Fruit fly (Drosophila melanogaster) whole organism, embryonic: ENCODE results near the gene dpr2.

ENCODE experiments used
- Ada2b ChIP-seq: fragments of 200-800 bp; sonication (Bioruptor generic); IDR thresholded peaks from 2 replicates; pipeline ENCODE4 v1.3.6; 2022; ENCODE audit warnings: missing biosample characterization, missing genetic modification characterization
- BtbVII ChIP-seq: fragments of 200-800 bp; sonication (Bioruptor generic); optimal IDR thresholded peaks from 3 replicates; lab custom pipeline; 2017; ENCODE audit warnings: missing biosample characterization, mild to moderate bottlenecking, missing genetic modification characterization
- CG10366 ChIP-seq: fragments of 200-800 bp; sonication (Bioruptor generic); IDR thresholded peaks from 2 replicates; pipeline ENCODE4 v1.3.6; 2022; ENCODE audit warnings: missing biosample characterization, missing genetic modification characterization
- CG10565 ChIP-seq: fragments of 200-800 bp; sonication (Bioruptor generic); optimal IDR thresholded peaks from 3 replicates; lab custom pipeline; 2016; ENCODE audit warnings: missing biosample characterization, mild to moderate bottlenecking, missing genetic modification characterization
- CG12155 ChIP-seq: fragments of 200-800 bp; sonication (Bioruptor generic); optimal IDR thresholded peaks from 3 replicates; lab custom pipeline; 2016; ENCODE audit warnings: missing biosample characterization, missing genetic modification characterization
- CG14667 ChIP-seq: fragments of 200-800 bp; sonication (Bioruptor generic); IDR thresholded peaks from 2 replicates; pipeline ENCODE4 v1.3.6; 2022; ENCODE audit warnings: missing biosample characterization, missing genetic modification characterization
- CG14710 ChIP-seq: fragments of 200-800 bp; sonication (Bioruptor generic); optimal IDR thresholded peaks from 3 replicates; lab custom pipeline; 2019; ENCODE audit warnings: missing biosample characterization, mild to moderate bottlenecking, missing genetic modification characterization, moderate library complexity
- CG17829 ChIP-seq: fragments of 200-800 bp; optimal IDR thresholded peaks from 2 replicates; lab custom pipeline; 2019; ENCODE audit warnings: missing biosample characterization, mild to moderate bottlenecking, missing genetic modification characterization, moderate library complexity
- CG18476 ChIP-seq: fragments of 200-800 bp; sonication (Bioruptor generic); optimal IDR thresholded peaks from 2 replicates; lab custom pipeline; 2016; ENCODE audit warnings: missing biosample characterization, mild to moderate bottlenecking, missing genetic modification characterization
- CG2116 ChIP-seq: fragments of 200-800 bp; sonication (Bioruptor generic); optimal IDR thresholded peaks from 3 replicates; lab custom pipeline; 2018; ENCODE audit warnings: missing biosample characterization, mild to moderate bottlenecking, missing genetic modification characterization
- CG2120 ChIP-seq: fragments of 200-800 bp; sonication (Bioruptor generic); optimal IDR thresholded peaks from 3 replicates; lab custom pipeline; 2016; ENCODE audit warnings: missing biosample characterization, missing genetic modification characterization
- CG2889 ChIP-seq: fragments of 200-800 bp; sonication (Bioruptor generic); IDR thresholded peaks from 3 replicates; pipeline ENCODE4 v1.3.6; 2022; ENCODE audit warnings: missing biosample characterization, missing genetic modification characterization
- CG30020 ChIP-seq: fragments of 200-800 bp; optimal IDR thresholded peaks from 2 replicates; lab custom pipeline; 2019; ENCODE audit warnings: missing biosample characterization, mild to moderate bottlenecking, missing genetic modification characterization, moderate library complexity
- CG3281 ChIP-seq: fragments of 200-800 bp; sonication (Bioruptor generic); optimal IDR thresholded peaks from 3 replicates; lab custom pipeline; 2017; ENCODE audit warnings: missing biosample characterization, mild to moderate bottlenecking, missing genetic modification characterization
- CG4617 ChIP-seq: fragments of 200-800 bp; sonication (Bioruptor generic); optimal IDR thresholded peaks from 3 replicates; lab custom pipeline; 2016; ENCODE audit warnings: missing biosample characterization, missing genetic modification characterization, borderline replicate concordance
- CG6683 ChIP-seq: fragments of 200-800 bp; sonication (Bioruptor generic); optimal IDR thresholded peaks from 2 replicates; lab custom pipeline; 2017; ENCODE audit warnings: missing biosample characterization, mild to moderate bottlenecking, missing genetic modification characterization, missing genetic modification reagents
- CG7357 ChIP-seq: fragments of 200-800 bp; sonication (Bioruptor generic); IDR thresholded peaks from 3 replicates; pipeline ENCODE4 v1.3.6; 2022; ENCODE audit warnings: missing biosample characterization, missing genetic modification characterization
- CG7372 ChIP-seq: fragments of 200-800 bp; sonication (Bioruptor generic); IDR thresholded peaks from 2 replicates; pipeline ENCODE4 v1.3.6; 2022; ENCODE audit warnings: missing biosample characterization, missing genetic modification characterization
- CG7928 ChIP-seq: fragments of 200-800 bp; sonication (Bioruptor generic); optimal IDR thresholded peaks from 2 replicates; lab custom pipeline; 2017; ENCODE audit warnings: missing biosample characterization, mild to moderate bottlenecking, missing genetic modification characterization
- CG8290 ChIP-seq, 3 experiments: fragments of 200-800 bp; sonication (Bioruptor generic); optimal IDR thresholded peaks; 2 replicates each; lab custom pipeline; 2016 to 2019; ENCODE audit warnings: missing biosample characterization in 3 of 3, missing genetic modification characterization in 3 of 3, mild to moderate bottlenecking in 2 of 3, moderate library complexity in 1 of 3
- CG9215 ChIP-seq: fragments of 200-800 bp; sonication (Bioruptor generic); IDR thresholded peaks from 2 replicates; pipeline ENCODE4 v1.3.6; 2022; ENCODE audit warnings: missing biosample characterization, missing genetic modification characterization
- CG9817 ChIP-seq: fragments of 200-800 bp; sonication (Bioruptor generic); optimal IDR thresholded peaks from 2 replicates; lab custom pipeline; 2018; ENCODE audit warnings: missing biosample characterization, mild to moderate bottlenecking, missing genetic modification characterization, moderate library complexity
- CkIIα-i1 ChIP-seq: fragments of 200-800 bp; sonication (Bioruptor generic); IDR thresholded peaks from 2 replicates; pipeline ENCODE4 v1.3.6; 2022; ENCODE audit warnings: missing biosample characterization, missing genetic modification characterization
- CoRest ChIP-seq: fragments of 200-800 bp; sonication (Bioruptor generic); optimal IDR thresholded peaks from 3 replicates; lab custom pipeline; 2018; ENCODE audit warnings: missing biosample characterization, mild to moderate bottlenecking, missing genetic modification characterization, moderate library complexity
- ERR ChIP-seq: fragments of 200-800 bp; sonication (Bioruptor generic); optimal IDR thresholded peaks from 2 replicates; lab custom pipeline; 2016; ENCODE audit warnings: missing biosample characterization, missing genetic modification characterization
- Gsc ChIP-seq: fragments of 200-800 bp; sonication (Bioruptor generic); IDR thresholded peaks from 2 replicates; pipeline ENCODE4 v1.3.6; 2022; ENCODE audit warnings: missing biosample characterization, missing genetic modification characterization
- HLHmδ ChIP-seq: fragments of 200-800 bp; sonication (Bioruptor generic); optimal IDR thresholded peaks from 2 replicates; lab custom pipeline; 2018; ENCODE audit warnings: missing biosample characterization, mild to moderate bottlenecking, missing genetic modification characterization, moderate library complexity
- Hr78 ChIP-seq, 2 experiments: fragments of 200-800 bp in 1 of 2; fragments of >200 bp in 1 of 2; sonication (Bioruptor generic) in 1 of 2; optimal IDR thresholded peaks; 2 replicates each; lab custom pipeline; 2017 to 2019; ENCODE audit warnings: missing biosample characterization in 2 of 2, missing genetic modification characterization in 2 of 2, mild to moderate bottlenecking in 1 of 2, moderate library complexity in 1 of 2
- Lim3 ChIP-seq: fragments of 200-800 bp; sonication (Bioruptor generic); IDR thresholded peaks from 2 replicates; pipeline ENCODE4 v1.3.6; 2022; ENCODE audit warnings: missing biosample characterization, missing genetic modification characterization
- Neu2 ChIP-seq: fragments of 200-800 bp; sonication (Bioruptor generic); optimal IDR thresholded peaks from 3 replicates; lab custom pipeline; 2016; ENCODE audit warnings: missing biosample characterization, missing genetic modification characterization, borderline replicate concordance
- Nf-YC ChIP-seq: fragments of 200-800 bp; optimal IDR thresholded peaks from 3 replicates; lab custom pipeline; 2019; ENCODE audit warnings: missing biosample characterization, mild to moderate bottlenecking, missing genetic modification characterization, moderate library complexity
- Oaz ChIP-seq: fragments of 200-800 bp; sonication (Bioruptor generic); IDR thresholded peaks from 2 replicates; pipeline ENCODE4 v1.3.6; 2022; ENCODE audit warnings: missing biosample characterization, missing genetic modification characterization
- Sox102F ChIP-seq: fragments of 200-800 bp; sonication (Bioruptor generic); optimal IDR thresholded peaks from 2 replicates; lab custom pipeline; 2018; ENCODE audit warnings: missing biosample characterization, mild to moderate bottlenecking, missing genetic modification characterization, moderate library complexity
- cg ChIP-seq: fragments of 200-800 bp; sonication (Bioruptor generic); optimal IDR thresholded peaks from 3 replicates; lab custom pipeline; 2019; ENCODE audit warnings: missing biosample characterization, mild to moderate bottlenecking, missing genetic modification characterization, moderate library complexity
- dm ChIP-seq: fragments of 200-800 bp; sonication (Bioruptor generic); optimal IDR thresholded peaks from 3 replicates; lab custom pipeline; 2016; ENCODE audit warnings: missing biosample characterization, missing genetic modification characterization
- fd102C ChIP-seq: fragments of 200-800 bp; sonication (Bioruptor generic); optimal IDR thresholded peaks from 2 replicates; lab custom pipeline; 2018; ENCODE audit warnings: missing biosample characterization, mild to moderate bottlenecking, missing genetic modification characterization, moderate library complexity
- fd64A ChIP-seq: fragments of 200-800 bp; sonication (Bioruptor generic); optimal IDR thresholded peaks from 3 replicates; lab custom pipeline; 2018; ENCODE audit warnings: missing biosample characterization, mild to moderate bottlenecking, missing genetic modification characterization
- gsb-n ChIP-seq: fragments of 200-800 bp; sonication (Bioruptor generic); optimal IDR thresholded peaks from 3 replicates; lab custom pipeline; 2018; ENCODE audit warnings: missing biosample characterization, mild to moderate bottlenecking, missing genetic modification characterization
- h ChIP-seq: fragments of >200 bp; optimal IDR thresholded peaks from 2 replicates; lab custom pipeline; 2017
- ind ChIP-seq: fragments of 200-800 bp; sonication (Bioruptor generic); optimal IDR thresholded peaks from 3 replicates; lab custom pipeline; 2016; ENCODE audit warnings: missing biosample characterization, missing genetic modification characterization
- jigr1 ChIP-seq: fragments of 200-800 bp; sonication (Bioruptor generic); IDR thresholded peaks from 3 replicates; pipeline ENCODE4 v1.3.6; 2022; ENCODE audit warnings: missing biosample characterization, missing genetic modification characterization
- lola ChIP-seq, 3 experiments: fragments of >200 bp in 2 of 3; fragments of 200-800 bp in 1 of 3; sonication (Bioruptor generic) in 1 of 3; optimal IDR thresholded peaks; 2 replicates each; lab custom pipeline; 2017 to 2019; ENCODE audit warnings: missing biosample characterization in 3 of 3, missing genetic modification characterization in 3 of 3, mild to moderate bottlenecking in 1 of 3, moderate library complexity in 1 of 3
- oc ChIP-seq: fragments of 200-800 bp; sonication (Bioruptor generic); optimal IDR thresholded peaks from 2 replicates; lab custom pipeline; 2018; ENCODE audit warnings: missing biosample characterization, mild to moderate bottlenecking, missing genetic modification characterization, moderate library complexity
- row ChIP-seq: fragments of 200-800 bp; sonication (Bioruptor generic); IDR thresholded peaks from 3 replicates; pipeline ENCODE4 v1.3.6; 2022; ENCODE audit warnings: missing biosample characterization, missing genetic modification characterization
- scrt ChIP-seq: fragments of 200-800 bp; sonication (Bioruptor generic); optimal IDR thresholded peaks from 2 replicates; lab custom pipeline; 2018; ENCODE audit warnings: missing biosample characterization, mild to moderate bottlenecking, missing genetic modification characterization, moderate library complexity
- seq ChIP-seq: fragments of 200-800 bp; sonication (Bioruptor generic); IDR thresholded peaks from 2 replicates; pipeline ENCODE4 v1.3.6; 2022; ENCODE audit warnings: missing biosample characterization, missing genetic modification characterization
- sna ChIP-seq: fragments of 200-800 bp; sonication (Bioruptor generic); IDR thresholded peaks from 2 replicates; pipeline ENCODE4 v1.3.6; 2022; ENCODE audit warnings: missing biosample characterization, missing genetic modification characterization; ENCODE audit not compliant: partially characterized antibody
- sqz ChIP-seq: fragments of 200-800 bp; sonication (Bioruptor generic); optimal IDR thresholded peaks from 3 replicates; lab custom pipeline; 2018; ENCODE audit warnings: missing biosample characterization, mild to moderate bottlenecking, missing genetic modification characterization
- stwl ChIP-seq: fragments of 200-800 bp; sonication (Bioruptor generic); optimal IDR thresholded peaks from 3 replicates; lab custom pipeline; 2018; ENCODE audit warnings: missing biosample characterization, mild to moderate bottlenecking, missing genetic modification characterization, moderate library complexity
- tap ChIP-seq: fragments of 200-800 bp; optimal IDR thresholded peaks from 3 replicates; lab custom pipeline; 2019; ENCODE audit warnings: missing biosample characterization, mild to moderate bottlenecking, missing genetic modification characterization, moderate library complexity
- trem ChIP-seq: fragments of 200-800 bp; optimal IDR thresholded peaks from 3 replicates; lab custom pipeline; 2019; ENCODE audit warnings: missing biosample characterization, mild to moderate bottlenecking, missing genetic modification characterization, moderate library complexity

dpr2 gene

dm6 chr2L:10986138-10986537 is 22.2 kb upstream of the dpr2 start (continued):
- TF ChIP-seq Neu2 (GFP tag; lab: Kevin White, UChicago) (no peak), lola (GFP tag; optimal IDR thresholded peaks at IDR 0.05; lab: Kevin White, UChicago) (no peak), CG10565 (no peak), CG14710 (tag; lab: Kevin White, UChicago) (peak; percentile 47), trem (tag; lab: Kevin White, UChicago) (peak; percentile 18), BtbVII (GFP tag; lab: Kevin White, UChicago) (no peak), cg (GFP tag; lab: Kevin White, UChicago) (no peak), row (peak; percentile 30; the same call in 1 of the 3 replicates), CG30020 (no peak), Oaz (GFP tag; lab: Robert Waterston, UW) (no peak), jigr1 (GFP tag; lab: Robert Waterston, UW) (no peak), gsb-n (tag; lab: Kevin White, UChicago) (no peak), tap (tag; lab: Kevin White, UChicago) (no peak), CoRest (no peak), Hr78 (GFP tag; optimal IDR thresholded peaks at IDR 0.05; lab: Kevin White, UChicago) (no peak), scrt (GFP tag; lab: Kevin White, UChicago) (peak; percentile 6), sqz (GFP tag; lab: Kevin White, UChicago) (peak; percentile 76), ind (GFP tag; lab: Kevin White, UChicago) (peak; percentile 43), CkIIα-i1 (GFP tag; lab: Robert Waterston, UW) (no peak), sna (GFP tag; lab: Robert Waterston, UW) (no peak), CG14667 (peak; percentile 38; the same call in 1 of the 2 replicates), seq (no peak), CG3281 (GFP tag; lab: Kevin White, UChicago) (no peak), CG7372 (GFP tag; lab: Robert Waterston, UW) (no peak), Gsc (GFP tag; lab: Robert Waterston, UW) (no peak), CG2120 (GFP tag; lab: Kevin White, UChicago) (no peak), Nf-YC (tag; lab: Kevin White, UChicago) (no peak), HLHmδ (GFP tag; lab: Kevin White, UChicago) (no peak), ERR (GFP tag; lab: Kevin White, UChicago) (no peak), oc (tag; lab: Kevin White, UChicago) (no peak), Ada2b (GFP tag; lab: Robert Waterston, UW) (no peak), CG2889 (GFP tag; lab: Robert Waterston, UW) (no peak), CG2116 (GFP tag; lab: Kevin White, UChicago) (no peak), CG6683 (GFP tag; lab: Kevin White, UChicago) (no peak), h (no peak), Sox102F (GFP tag; lab: Kevin White, UChicago) (no peak), CG7357 (GFP tag; lab: Robert Waterston, UW) (0 out of 3 replicates have a peak, but pooled peaks have one; percentile 43), fd64A (GFP tag; lab: Kevin White, UChicago) (no peak), CG18476 (GFP tag; lab: Kevin White, UChicago) (no peak), CG7928 (GFP tag; lab: Kevin White, UChicago) (no peak), CG17829 (tag; lab: Kevin White, UChicago) (peak; percentile 67), CG9817 (tag; lab: Kevin White, UChicago) (no peak), CG8290 (GFP tag; optimal IDR thresholded peaks at IDR 0.05; lab: Kevin White, UChicago) (peak; percentile 76), CG8290 (tag; optimal IDR thresholded peaks at IDR 0.05; lab: Kevin White, UChicago) (no peak), Lim3 (GFP tag; lab: Robert Waterston, UW) (no peak), CG12155 (no peak), CG9215 (GFP tag; lab: Robert Waterston, UW) (no peak), stwl (tag; lab: Kevin White, UChicago) (peak; percentile 66), dm (GFP tag; lab: Kevin White, UChicago) (no peak), CG4617 (no peak), CG10366 (GFP tag; lab: Robert Waterston, UW) (no peak), fd102C (GFP tag; lab: Kevin White, UChicago) (no peak)
